Fruit fly (Drosophila melanogaster): Measurements from ENCODE around the gene comm3.

Gene comm3

DNA sequence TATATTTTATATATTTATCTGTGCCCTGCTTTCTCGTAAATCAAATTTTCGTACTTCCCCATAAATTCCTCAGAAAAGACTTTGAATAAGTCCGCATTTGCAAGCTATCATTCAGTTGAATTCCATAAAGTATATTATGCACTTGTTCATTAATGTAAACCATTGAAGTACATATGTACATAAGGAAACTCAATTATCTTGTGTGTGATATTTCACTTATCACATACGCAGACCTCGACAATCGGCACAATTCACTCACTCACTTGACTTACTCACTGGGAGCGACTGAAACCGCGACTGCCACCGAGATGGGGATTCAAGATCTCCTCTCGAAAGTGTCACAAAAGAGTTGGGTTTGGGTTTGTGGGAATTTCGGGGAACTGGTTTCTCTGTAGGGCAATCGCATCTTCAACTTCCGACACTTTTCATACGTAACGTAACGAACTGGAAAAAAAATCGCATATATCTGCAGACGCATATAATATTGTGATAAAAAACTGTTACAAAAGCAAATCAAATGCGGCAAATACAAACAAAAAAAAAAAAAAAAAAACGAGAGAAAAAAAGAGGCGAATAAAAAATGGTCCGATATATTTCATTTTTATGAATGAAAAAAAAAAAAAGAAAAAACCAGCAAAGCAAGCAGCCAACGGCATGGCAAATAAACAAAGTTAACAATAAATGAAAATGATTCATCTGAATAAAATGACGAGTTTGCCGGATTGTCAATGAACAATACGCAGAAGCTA, 50.4 kb downstream of the comm3 start (continued):
- TF ChIP-seq bowl (GFP tag; IDR thresholded peaks at IDR 0.05) (0 out of 2 replicates have a peak, but pooled peaks have one; percentile 41), p53 (GFP tag; optimal IDR thresholded peaks at IDR 0.05) (no peak), ci (GFP tag; IDR thresholded peaks at IDR 0.05) (peak; percentile 75), CG2678 (tag; optimal IDR thresholded peaks at IDR 0.05) (peak; percentile 53), ro (GFP tag; IDR thresholded peaks at IDR 0.05) (no peak), otp (GFP tag; IDR thresholded peaks at IDR 0.05) (peak; percentile 51; the same call in 1 of the 3 replicates), caup (GFP tag; optimal IDR thresholded peaks at IDR 0.05; ENCODE audit: severe bottlenecking) (peak; percentile 49), lola (GFP tag; optimal IDR thresholded peaks at IDR 0.05) (no peak), Hmr (GFP tag; optimal IDR thresholded peaks at IDR 0.05) (peak; percentile 19), amos (GFP tag; IDR thresholded peaks at IDR 0.05; ENCODE audit: partially characterized antibody) (no peak), GATAe (GFP tag; conservative IDR thresholded peaks at IDR 0.05) (no peak), unpg (GFP tag; optimal IDR thresholded peaks at IDR 0.05) (peak; percentile 5), Med (GFP tag) (peak; percentile 79), Ravus (GFP tag; IDR thresholded peaks at IDR 0.05) (no peak), sens (GFP tag) (peak; percentile 45), CG10209 (GFP tag; optimal IDR thresholded peaks at IDR 0.05) (peak; percentile 26), PHDP (tag; optimal IDR thresholded peaks at IDR 0.05) (peak; percentile 42), lilli (GFP tag; optimal IDR thresholded peaks at IDR 0.05) (no peak), CG3281 (GFP tag; optimal IDR thresholded peaks at IDR 0.05) (peak; percentile 43), CG12659 (GFP tag; optimal IDR thresholded peaks at IDR 0.05) (peak; percentile 22), CG10321 (GFP tag; IDR thresholded peaks at IDR 0.05) (0 out of 2 replicates have a peak, but pooled peaks have one; percentile 6), dmrt99B (tag; optimal IDR thresholded peaks at IDR 0.05) (peak; percentile 33), CG8281 (tag; optimal IDR thresholded peaks at IDR 0.05) (no peak), HLH3B (GFP tag; IDR thresholded peaks at IDR 0.05) (peak; percentile 35; the same call in 1 of the 2 replicates), Asciz (GFP tag; optimal IDR thresholded peaks at IDR 0.05) (peak; percentile 61), CG17328 (GFP tag; IDR thresholded peaks at IDR 0.05) (no peak), bsh (GFP tag; optimal IDR thresholded peaks at IDR 0.05) (peak in 1 of 2 experiments; percentile 4), CG12104 (GFP tag; optimal IDR thresholded peaks at IDR 0.05) (no peak), Blimp-1 (GFP tag; optimal IDR thresholded peaks at IDR 0.05) (peak; percentile 22), CG1529 (GFP tag; optimal IDR thresholded peaks at IDR 0.05) (peak; percentile 2), CG4707 (GFP tag; optimal IDR thresholded peaks at IDR 0.05) (peak; percentile 25), exex (tag; optimal IDR thresholded peaks at IDR 0.05) (peak; percentile 18), CG4328 (GFP tag; optimal IDR thresholded peaks at IDR 0.05) (peak; percentile 37), seq (GFP tag; IDR thresholded peaks at IDR 0.05) (peak; percentile 71; the same call in 1 of the 2 replicates), CG5180 (GFP tag; optimal IDR thresholded peaks at IDR 0.05) (peak; percentile 43), Aef1 (GFP tag; IDR thresholded peaks at IDR 0.05) (no peak), Sox102F (GFP tag; optimal IDR thresholded peaks at IDR 0.05) (peak; percentile 24), D (optimal IDR thresholded peaks at IDR 0.05) (no peak), D (GFP tag; optimal IDR thresholded peaks at IDR 0.05) (no peak), chinmo (GFP tag; IDR thresholded peaks at IDR 0.05; ENCODE audit: partially characterized antibody) (0 out of 4 replicates have a peak, but pooled peaks have one; percentile 66), CG7987 (GFP tag; optimal IDR thresholded peaks at IDR 0.05) (peak; percentile 29), Awh (GFP tag; IDR thresholded peaks at IDR 0.05) (peak; percentile 69), CG18599 (GFP tag; optimal IDR thresholded peaks at IDR 0.05) (peak; percentile 21), ATbp (GFP tag; optimal IDR thresholded peaks at IDR 0.05) (peak; percentile 71), CG17912 (GFP tag; optimal IDR thresholded peaks at IDR 0.05) (no peak), CG13296 (GFP tag; optimal IDR thresholded peaks at IDR 0.05) (peak; percentile 16), bcd (GFP tag; optimal IDR thresholded peaks at IDR 0.05) (no peak)
